Fruit fly (Drosophila melanogaster) whole organism, embryonic: Measurements from ENCODE around the gene MED15.

Experiments used
- BtbVII ChIP-seq: fragments of 200-800 bp; sonication (Bioruptor generic); optimal IDR thresholded peaks from 3 replicates; lab custom pipeline; 2017; ENCODE audit warnings: missing biosample characterization, mild to moderate bottlenecking, missing genetic modification characterization
- CG10654 ChIP-seq: fragments of 200-800 bp; sonication (Bioruptor generic); optimal IDR thresholded peaks from 2 replicates; lab custom pipeline; 2016; ENCODE audit warnings: missing biosample characterization, missing genetic modification characterization
- CG10959 ChIP-seq: fragments of 200-800 bp; sonication (Bioruptor generic); IDR thresholded peaks from 2 replicates; pipeline ENCODE4 v1.3.6; 2022; ENCODE audit warnings: missing biosample characterization, missing genetic modification characterization
- CG12659 ChIP-seq: fragments of 200-800 bp; sonication (Bioruptor generic); optimal IDR thresholded peaks from 3 replicates; lab custom pipeline; 2017; ENCODE audit warnings: mild to moderate bottlenecking, missing biosample characterization, missing genetic modification reagents, missing genetic modification characterization
- CG15011 ChIP-seq: fragments of 200-800 bp; sonication (Bioruptor generic); optimal IDR thresholded peaks from 3 replicates; lab custom pipeline; 2018; ENCODE audit warnings: missing biosample characterization, mild to moderate bottlenecking, missing genetic modification characterization
- CG15479 ChIP-seq: fragments of 200-800 bp; sonication (Bioruptor generic); optimal IDR thresholded peaks from 3 replicates; lab custom pipeline; 2019; ENCODE audit warnings: missing biosample characterization, mild to moderate bottlenecking, missing genetic modification characterization, moderate library complexity
- CG15601 ChIP-seq: fragments of 200-800 bp; sonication (Bioruptor generic); optimal IDR thresholded peaks from 3 replicates; lab custom pipeline; 2019; ENCODE audit warnings: missing biosample characterization, mild to moderate bottlenecking, missing genetic modification characterization, moderate library complexity
- CG1603 ChIP-seq: fragments of 200-800 bp; sonication (Bioruptor generic); optimal IDR thresholded peaks from 2 replicates; lab custom pipeline; 2019; ENCODE audit warnings: missing biosample characterization, mild to moderate bottlenecking, missing genetic modification characterization, moderate library complexity
- CG16815 ChIP-seq: fragments of 200-800 bp; sonication (Bioruptor generic); optimal IDR thresholded peaks from 3 replicates; lab custom pipeline; 2017; ENCODE audit warnings: missing biosample characterization, mild to moderate bottlenecking, missing genetic modification characterization
- CG17568 ChIP-seq: fragments of 200-800 bp; sonication (Bioruptor generic); optimal IDR thresholded peaks from 2 replicates; lab custom pipeline; 2018; ENCODE audit warnings: missing biosample characterization, mild to moderate bottlenecking, missing genetic modification characterization, moderate library complexity
- CG17612 ChIP-seq: fragments of 200-800 bp; sonication (Bioruptor generic); IDR thresholded peaks from 2 replicates; pipeline ENCODE4 v1.3.6; 2022; ENCODE audit warnings: missing biosample characterization, missing genetic modification characterization
- CG18599 ChIP-seq: fragments of 200-800 bp; sonication (Bioruptor generic); optimal IDR thresholded peaks from 3 replicates; lab custom pipeline; 2017; ENCODE audit warnings: missing biosample characterization, missing genetic modification characterization, mild to moderate bottlenecking, moderate library complexity, missing genetic modification reagents
- CG2889 ChIP-seq: fragments of 200-800 bp; sonication (Bioruptor generic); IDR thresholded peaks from 3 replicates; pipeline ENCODE4 v1.3.6; 2022; ENCODE audit warnings: missing biosample characterization, missing genetic modification characterization
- CG33213 ChIP-seq: fragments of 200-800 bp; sonication (Bioruptor generic); optimal IDR thresholded peaks from 3 replicates; lab custom pipeline; 2016; ENCODE audit warnings: missing biosample characterization, missing genetic modification characterization
- CG4404 ChIP-seq: fragments of 200-800 bp; sonication (Bioruptor generic); IDR thresholded peaks from 2 replicates; pipeline ENCODE4 v1.3.6; 2022; ENCODE audit warnings: missing biosample characterization, missing genetic modification characterization
- CG4617 ChIP-seq: fragments of 200-800 bp; sonication (Bioruptor generic); optimal IDR thresholded peaks from 3 replicates; lab custom pipeline; 2016; ENCODE audit warnings: missing biosample characterization, missing genetic modification characterization, borderline replicate concordance
- CG6683 ChIP-seq: fragments of 200-800 bp; sonication (Bioruptor generic); optimal IDR thresholded peaks from 2 replicates; lab custom pipeline; 2017; ENCODE audit warnings: missing biosample characterization, mild to moderate bottlenecking, missing genetic modification characterization, missing genetic modification reagents
- CG7556 ChIP-seq: fragments of 200-800 bp; sonication (Bioruptor generic); optimal IDR thresholded peaks from 2 replicates; lab custom pipeline; 2017; ENCODE audit warnings: missing biosample characterization, mild to moderate bottlenecking, missing genetic modification characterization
- CG8089 ChIP-seq: fragments of 200-800 bp; sonication (Bioruptor generic); optimal IDR thresholded peaks from 3 replicates; lab custom pipeline; 2016; ENCODE audit warnings: missing biosample characterization, missing genetic modification characterization
- CHES-1-like ChIP-seq: fragments of 200-800 bp; sonication (Bioruptor generic); optimal IDR thresholded peaks from 2 replicates; lab custom pipeline; 2016; ENCODE audit warnings: missing biosample characterization, missing genetic modification characterization
- Dad ChIP-seq: fragments of 200-800 bp; sonication (Bioruptor generic); optimal IDR thresholded peaks from 3 replicates; lab custom pipeline; 2016; ENCODE audit warnings: missing biosample characterization, missing genetic modification characterization
- Doc2 ChIP-seq: fragments of 200-800 bp; sonication (Bioruptor generic); IDR thresholded peaks from 2 replicates; pipeline ENCODE4 v1.3.6; 2022; ENCODE audit warnings: missing biosample characterization, missing genetic modification characterization
- Elba2 ChIP-seq: fragments of 200-800 bp; sonication (Bioruptor generic); optimal IDR thresholded peaks from 3 replicates; lab custom pipeline; 2016; ENCODE audit warnings: missing biosample characterization, missing genetic modification characterization
- Ets65A ChIP-seq: fragments of 200-800 bp; sonication (Bioruptor generic); peaks from one replicate; lab custom pipeline; 2016; ENCODE audit warnings: missing biosample characterization, missing genetic modification characterization
- Fer2 ChIP-seq: fragments of 200-800 bp; sonication (Bioruptor generic); optimal IDR thresholded peaks from 2 replicates; lab custom pipeline; 2018; ENCODE audit warnings: missing biosample characterization, mild to moderate bottlenecking, missing genetic modification characterization, moderate library complexity
- Fer3 ChIP-seq: fragments of 200-800 bp; sonication (Bioruptor generic); optimal IDR thresholded peaks from 2 replicates; lab custom pipeline; 2018; ENCODE audit warnings: missing biosample characterization, mild to moderate bottlenecking, missing genetic modification characterization, moderate library complexity
- MBD-R2 ChIP-seq: fragments of 200-800 bp; sonication (Bioruptor generic); IDR thresholded peaks from 2 replicates; pipeline ENCODE4 v1.3.6; 2022; ENCODE audit warnings: missing biosample characterization, missing genetic modification characterization
- Oaz ChIP-seq: fragments of 200-800 bp; sonication (Bioruptor generic); IDR thresholded peaks from 2 replicates; pipeline ENCODE4 v1.3.6; 2022; ENCODE audit warnings: missing biosample characterization, missing genetic modification characterization
- Usf ChIP-seq: fragments of 200-800 bp; sonication (Bioruptor generic); optimal IDR thresholded peaks from 2 replicates; lab custom pipeline; 2017; ENCODE audit warnings: missing genotype, missing biosample characterization, missing genetic modification characterization
- YL-1 ChIP-seq: fragments of 200-800 bp; sonication (Bioruptor generic); optimal IDR thresholded peaks from 3 replicates; lab custom pipeline; 2017; ENCODE audit warnings: missing biosample characterization, mild to moderate bottlenecking, missing genetic modification characterization
- abd-A ChIP-seq: fragments of 200-800 bp; sonication (Bioruptor generic); optimal IDR thresholded peaks from 3 replicates; lab custom pipeline; 2019; ENCODE audit warnings: missing biosample characterization, mild to moderate bottlenecking, missing genetic modification characterization, moderate library complexity
- bab2 ChIP-seq: fragments of 200-800 bp; sonication (Bioruptor generic); optimal IDR thresholded peaks from 2 replicates; lab custom pipeline; 2016; ENCODE audit warnings: missing biosample characterization, missing genetic modification characterization
- bsh ChIP-seq, 2 experiments: fragments of 200-800 bp; sonication (Bioruptor generic); optimal IDR thresholded peaks; 2 replicates each; lab custom pipeline; 2017 to 2018; ENCODE audit warnings: mild to moderate bottlenecking in 2 of 2, missing biosample characterization in 2 of 2, missing genetic modification characterization in 2 of 2, moderate library complexity in 1 of 2
- cad ChIP-seq: fragments of >200 bp; optimal IDR thresholded peaks from 2 replicates; lab custom pipeline; 2017; ENCODE audit warnings: missing biosample characterization, missing genetic modification characterization
- chif ChIP-seq, 2 experiments: fragments of 200-800 bp; sonication (Bioruptor generic); optimal IDR thresholded peaks; 3 replicates each; lab custom pipeline; 2016; ENCODE audit warnings: missing biosample characterization in 2 of 2, missing genetic modification characterization in 2 of 2
- chinmo ChIP-seq: fragments of 200-800 bp; sonication (Bioruptor generic); IDR thresholded peaks from 4 replicates; pipeline ENCODE4 v1.3.6; 2022; ENCODE audit warnings: missing biosample characterization, missing genetic modification characterization; ENCODE audit not compliant: partially characterized antibody
- croc ChIP-seq: fragments of 200-800 bp; sonication (Bioruptor generic); conservative IDR thresholded peaks from 3 replicates; pipeline ENCODE4 v1.3.6; 2022; ENCODE audit warnings: missing biosample characterization, missing genetic modification characterization
- dmrt11E ChIP-seq: fragments of 200-800 bp; sonication (Bioruptor generic); optimal IDR thresholded peaks from 3 replicates; lab custom pipeline; 2018; ENCODE audit warnings: missing biosample characterization, mild to moderate bottlenecking, missing genetic modification characterization, moderate library complexity
- eyg ChIP-seq: fragments of 200-800 bp; sonication (Bioruptor generic); optimal IDR thresholded peaks from 3 replicates; lab custom pipeline; 2016; ENCODE audit warnings: missing biosample characterization, missing genetic modification characterization
- fd3F ChIP-seq: fragments of 200-800 bp; sonication (Bioruptor generic); optimal IDR thresholded peaks from 2 replicates; lab custom pipeline; 2018; ENCODE audit warnings: missing biosample characterization, mild to moderate bottlenecking, missing genetic modification characterization, moderate library complexity
- ftz-f1 ChIP-seq: fragments of 200-800 bp; sonication (Bioruptor generic); optimal IDR thresholded peaks from 2 replicates; lab custom pipeline; 2016; ENCODE audit warnings: missing biosample characterization, missing genetic modification characterization
- gt ChIP-seq: fragments of 200-800 bp; sonication (Bioruptor generic); IDR thresholded peaks from 2 replicates; pipeline ENCODE4 v1.3.6; 2022; ENCODE audit warnings: missing biosample characterization, missing genetic modification characterization
- kay ChIP-seq: fragments of 200-800 bp; sonication (Bioruptor generic); optimal IDR thresholded peaks from 2 replicates; lab custom pipeline; 2016; ENCODE audit warnings: missing biosample characterization, missing genetic modification characterization
- nom ChIP-seq: fragments of 200-800 bp; sonication (Bioruptor generic); optimal IDR thresholded peaks from 2 replicates; lab custom pipeline; 2017; ENCODE audit warnings: missing biosample characterization, missing genetic modification characterization, mild to moderate bottlenecking, moderate library complexity, missing genetic modification reagents
- row ChIP-seq: fragments of 200-800 bp; sonication (Bioruptor generic); IDR thresholded peaks from 3 replicates; pipeline ENCODE4 v1.3.6; 2022; ENCODE audit warnings: missing biosample characterization, missing genetic modification characterization
- sens-2 ChIP-seq: fragments of 200-800 bp; sonication (Bioruptor generic); IDR thresholded peaks from 2 replicates; pipeline ENCODE4 v1.3.6; 2022; ENCODE audit warnings: missing biosample characterization, missing genetic modification characterization
- sim ChIP-seq: fragments of 200-800 bp; sonication (Bioruptor generic); IDR thresholded peaks from 2 replicates; pipeline ENCODE4 v1.3.6; 2022; ENCODE audit warnings: missing biosample characterization, missing genetic modification characterization
- slp2 ChIP-seq: fragments of 200-800 bp; sonication (Bioruptor generic); optimal IDR thresholded peaks from 2 replicates; lab custom pipeline; 2016; ENCODE audit warnings: missing biosample characterization, missing genetic modification characterization
- tin ChIP-seq: fragments of 200-800 bp; sonication (Bioruptor generic); optimal IDR thresholded peaks from 3 replicates; lab custom pipeline; 2016; ENCODE audit warnings: missing biosample characterization, missing genetic modification characterization
- zfh1 ChIP-seq: fragments of 200-800 bp; sonication (Bioruptor generic); IDR thresholded peaks from 3 replicates; pipeline ENCODE4 v1.3.6; 2022; ENCODE audit warnings: missing biosample characterization, missing genetic modification characterization

The MED15 gene

dm6 chr2L:479483-480195 is 6.8 kb downstream of the MED15 start, which contains the start of gene cbt (continued):
- TF ChIP-seq Usf (peak; percentile 93), CG17568 (peak; percentile 96), CG2889 (GFP tag; lab: Robert Waterston, UW) (no peak), slp2 (GFP tag; lab: Kevin White, UChicago) (peak; percentile 97), BtbVII (peak; percentile 98), CG15011 (peak; percentile 95), CG10959 (GFP tag; lab: Robert Waterston, UW) (no peak), Fer3 (peak; percentile 97), row (GFP tag; lab: Robert Waterston, UW) (no peak), ftz-f1 (peak; percentile 92), dmrt11E (tag; lab: Kevin White, UChicago) (peak; percentile 96), CG10654 (GFP tag; lab: Kevin White, UChicago) (peak; percentile 98), nom (peak; percentile 90), CG33213 (GFP tag; lab: Kevin White, UChicago) (peak; percentile 98), Ets65A (GFP tag; lab: Kevin White, UChicago) (peak; percentile 100), fd3F (GFP tag; lab: Kevin White, UChicago) (peak; percentile 94), sens-2 (GFP tag; lab: Robert Waterston, UW) (no peak), CG8089 (peak; percentile 97), kay (peak; percentile 94), CG1603 (tag; lab: Kevin White, UChicago) (peak; percentile 98), Doc2 (GFP tag; lab: Robert Waterston, UW) (no peak), abd-A (tag; lab: Kevin White, UChicago) (peak; percentile 94), sim (GFP tag; lab: Robert Waterston, UW) (no peak), CHES-1-like (GFP tag; lab: Kevin White, UChicago) (peak; percentile 99), CG12659 (GFP tag; lab: Kevin White, UChicago) (peak; percentile 98), CG15479 (GFP tag; lab: Kevin White, UChicago) (no peak), CG6683 (GFP tag; lab: Kevin White, UChicago) (peak; percentile 96), Oaz (GFP tag; lab: Robert Waterston, UW) (no peak), chif (GFP tag; optimal IDR thresholded peaks at IDR 0.05; lab: Kevin White, UChicago) (peak; percentile 97 to 98), bsh (GFP tag; optimal IDR thresholded peaks at IDR 0.05; lab: Kevin White, UChicago) (peak; percentile 96 to 97), CG17612 (GFP tag; lab: Robert Waterston, UW) (no peak), cad (GFP tag; lab: Kevin White, UChicago) (no peak), tin (peak; percentile 97), CG15601 (tag; lab: Kevin White, UChicago) (peak; percentile 94), Fer2 (tag; lab: Kevin White, UChicago) (peak; percentile 94), gt (no peak), bab2 (GFP tag; lab: Kevin White, UChicago) (peak; percentile 98), CG4404 (GFP tag; lab: Robert Waterston, UW) (no peak), CG7556 (peak; percentile 98), eyg (peak; percentile 97), chinmo (GFP tag; lab: Robert Waterston, UW) (no peak), zfh1 (GFP tag; lab: Robert Waterston, UW) (no peak), MBD-R2 (GFP tag; lab: Robert Waterston, UW) (no peak), Dad (peak; percentile 98), CG16815 (GFP tag; lab: Kevin White, UChicago) (peak; percentile 97), YL-1 (GFP tag; lab: Kevin White, UChicago) (peak; percentile 75), CG4617 (GFP tag; lab: Kevin White, UChicago) (peak; percentile 97), Elba2 (GFP tag; lab: Kevin White, UChicago) (peak; percentile 64), CG18599 (GFP tag; lab: Kevin White, UChicago) (peak; percentile 99), croc (GFP tag; lab: Robert Waterston, UW) (peak; percentile 94)
